Fruit fly (Drosophila melanogaster): ENCODE results near the gene Ddc.
A peak's percentile ranks its signal among the peaks of the same experiment; 100 is the strongest.

Gene Ddc

dm6 chr2L:19158005-19158666 lies 38.0 kb upstream of the Ddc start:
- TF ChIP-seq foxo (GFP tag; optimal IDR thresholded peaks at IDR 0.05) (peak; percentile 2 to 10), Jra (GFP tag; optimal IDR thresholded peaks at IDR 0.05) (no peak), brk (GFP tag; optimal IDR thresholded peaks at IDR 0.05) (no peak), dsf (GFP tag; optimal IDR thresholded peaks at IDR 0.05; ENCODE audit: borderline replicate concordance) (no peak), tai (GFP tag; optimal IDR thresholded peaks at IDR 0.05) (peak; percentile 50), Hr83 (GFP tag; optimal IDR thresholded peaks at IDR 0.05; ENCODE audit: poor library complexity, severe bottlenecking) (peak; percentile 37), Dif (GFP tag; optimal IDR thresholded peaks at IDR 0.05; ENCODE audit: partially characterized antibody) (peak; percentile 87), br (GFP tag; optimal IDR thresholded peaks at IDR 0.05) (peak; percentile 41), Vsx2 (GFP tag; optimal IDR thresholded peaks at IDR 0.05; ENCODE audit: partially characterized antibody) (peak; percentile 93), OdsH (GFP tag; optimal IDR thresholded peaks at IDR 0.05) (peak; percentile 52), CG32264 (GFP tag; optimal IDR thresholded peaks at IDR 0.05) (peak; percentile 5), Hr78 (GFP tag; optimal IDR thresholded peaks at IDR 0.05) (no peak), Sp1 (GFP tag; optimal IDR thresholded peaks at IDR 0.05) (peak; percentile 67), Rel (GFP tag; optimal IDR thresholded peaks at IDR 0.05) (peak; percentile 54), Rel (tag; optimal IDR thresholded peaks at IDR 0.05) (peak; percentile 50), woc (GFP tag; optimal IDR thresholded peaks at IDR 0.05) (peak; percentile 1), dl (GFP tag; optimal IDR thresholded peaks at IDR 0.05; ENCODE audit: insufficient read depth in 1 of 2, partially characterized antibody in 2 of 2) (peak; percentile 73 to 88), psq (GFP tag; optimal IDR thresholded peaks at IDR 0.05) (peak; percentile 86), h (GFP tag; optimal IDR thresholded peaks at IDR 0.05) (peak; percentile 38)

dm6 chr2L:19156737-19157287 lies 36.7 kb upstream of the Ddc start:
- TF ChIP-seq foxo (GFP tag; optimal IDR thresholded peaks at IDR 0.05) (no peak), OdsH (GFP tag; optimal IDR thresholded peaks at IDR 0.05) (no peak), N (GFP tag; optimal IDR thresholded peaks at IDR 0.05) (no peak), h (GFP tag; optimal IDR thresholded peaks at IDR 0.05) (no peak), HLH106 (tag; optimal IDR thresholded peaks at IDR 0.05) (no peak), Sp1 (GFP tag; optimal IDR thresholded peaks at IDR 0.05) (no peak), Hr83 (GFP tag; optimal IDR thresholded peaks at IDR 0.05; ENCODE audit: poor library complexity, severe bottlenecking) (peak; percentile 35), Rel (GFP tag; optimal IDR thresholded peaks at IDR 0.05) (no peak), Rel (tag; optimal IDR thresholded peaks at IDR 0.05) (peak; percentile 74), ey (GFP tag; optimal IDR thresholded peaks at IDR 0.05) (no peak), jim (GFP tag; optimal IDR thresholded peaks at IDR 0.05) (no peak), Hnf4 (GFP tag; optimal IDR thresholded peaks at IDR 0.05) (no peak)

- TF ChIP-seq Rel (GFP tag; optimal IDR thresholded peaks at IDR 0.05) = no peak
- TF ChIP-seq Rel (tag; optimal IDR thresholded peaks at IDR 0.05) = no peak
- peak in 1 of 2 experiments; percentile 8 for TF ChIP-seq foxo (GFP tag; optimal IDR thresholded peaks at IDR 0.05)
- TF ChIP-seq lola (GFP tag; optimal IDR thresholded peaks at IDR 0.05) = no peak
- TF ChIP-seq dsf (GFP tag; optimal IDR thresholded peaks at IDR 0.05; ENCODE audit: borderline replicate concordance) = no peak
- no peak for TF ChIP-seq dmrt93B (GFP tag; optimal IDR thresholded peaks at IDR 0.05)
- TF ChIP-seq Dfd (GFP tag; optimal IDR thresholded peaks at IDR 0.05) = no peak
- peak; percentile 4 for TF ChIP-seq fru (GFP tag; optimal IDR thresholded peaks at IDR 0.05)
- no peak for TF ChIP-seq ey (GFP tag; optimal IDR thresholded peaks at IDR 0.05)
- TF ChIP-seq Hnf4 (GFP tag; optimal IDR thresholded peaks at IDR 0.05) = no peak
- no peak for TF ChIP-seq Hr83 (GFP tag; optimal IDR thresholded peaks at IDR 0.05; ENCODE audit: poor library complexity, severe bottlenecking)
- TF ChIP-seq sv (GFP tag; optimal IDR thresholded peaks at IDR 0.05) = no peak
- no peak for TF ChIP-seq usp (GFP tag; optimal IDR thresholded peaks at IDR 0.05)
- TF ChIP-seq Dif (GFP tag; optimal IDR thresholded peaks at IDR 0.05; ENCODE audit: partially characterized antibody) = no peak
- TF ChIP-seq h (GFP tag; optimal IDR thresholded peaks at IDR 0.05) = peak; percentile 67
- no peak for TF ChIP-seq pan (optimal IDR thresholded peaks at IDR 0.05)
- peak; percentile 33 for TF ChIP-seq woc (GFP tag; optimal IDR thresholded peaks at IDR 0.05)
- TF ChIP-seq br (GFP tag; optimal IDR thresholded peaks at IDR 0.05) = no peak
These were observed 36.0 kb upstream of the Ddc start for dm6 chr2L:19155937-19156736.

All from whole organism, wandering third instar larva.